Worm (Caenorhabditis elegans) whole organism, early embryonic: ENCODE data around the gene bcmo-2.

Experiments
- B0310.2 ChIP-seq: sonication (generic microtip); optimal IDR thresholded peaks from 2 replicates; lab custom pipeline; 2016; ENCODE audit warnings: mild to moderate bottlenecking, missing genetic modification characterization, missing compliant biosample characterization
- F13C5.2 ChIP-seq: sonication (generic microtip); optimal IDR thresholded peaks from 2 replicates; lab custom pipeline; 2017; ENCODE audit warnings: mild to moderate bottlenecking, missing genetic modification characterization, inconsistent platforms, missing compliant biosample characterization
- aly-1 ChIP-seq: sonication (generic microtip); optimal IDR thresholded peaks from 2 replicates; lab custom pipeline; 2016; ENCODE audit warnings: missing genetic modification characterization, missing compliant biosample characterization
- ama-1 ChIP-seq: fragments of 150-350 bp; optimal IDR thresholded peaks from 2 replicates; lab custom pipeline; 2014
- ceh-13 ChIP-seq: fragments of 200-800 bp; sonication (Bioruptor generic); optimal IDR thresholded peaks from 2 replicates; lab custom pipeline; 2018; ENCODE audit warnings: mild to moderate bottlenecking, missing genetic modification characterization, missing compliant biosample characterization
- ceh-36 ChIP-seq: sonication (generic microtip); optimal IDR thresholded peaks from 2 replicates; lab custom pipeline; 2016; ENCODE audit warnings: missing genetic modification characterization, inconsistent platforms, missing compliant biosample characterization
- ets-7 ChIP-seq: sonication (generic microtip); optimal IDR thresholded peaks from 2 replicates; lab custom pipeline; 2016; ENCODE audit warnings: missing genotype, missing genetic modification characterization, missing compliant biosample characterization
- flt-1 ChIP-seq: fragments of 200-800 bp; sonication (Bioruptor generic); IDR thresholded peaks from 2 replicates; pipeline ENCODE4 v1.3.6; 2022; ENCODE audit warnings: missing genetic modification characterization, missing compliant biosample characterization
- hmbx-1 ChIP-seq: sonication (generic microtip); optimal IDR thresholded peaks from 2 replicates; lab custom pipeline; 2016; ENCODE audit warnings: mild to moderate bottlenecking, missing genetic modification characterization, missing compliant biosample characterization
- hmg-4 ChIP-seq: fragments of 200-800 bp; sonication (Bioruptor generic); optimal IDR thresholded peaks from 2 replicates; lab custom pipeline; 2018; ENCODE audit warnings: mild to moderate bottlenecking, missing genetic modification characterization, missing compliant biosample characterization
- hnd-1 ChIP-seq: sonication (generic microtip); optimal IDR thresholded peaks from 2 replicates; lab custom pipeline; 2016; ENCODE audit warnings: missing genetic modification characterization, missing compliant biosample characterization
- pes-1 ChIP-seq: fragments of 200-800 bp; sonication (Bioruptor generic); IDR thresholded peaks from 2 replicates; pipeline ENCODE4 v1.3.6; 2022; ENCODE audit warnings: missing genetic modification reagents, missing genetic modification characterization, missing compliant biosample characterization
- scrt-1 ChIP-seq: fragments of 200-800 bp; sonication (Bioruptor generic); IDR thresholded peaks from 2 replicates; pipeline ENCODE4 v1.3.6; 2022; ENCODE audit warnings: missing genetic modification characterization, missing compliant biosample characterization
- sea-1 ChIP-seq: fragments of 200-800 bp; sonication (Bioruptor generic); conservative IDR thresholded peaks from 2 replicates; pipeline ENCODE4 v1.3.6; 2022; ENCODE audit warnings: missing genetic modification characterization, missing compliant biosample characterization
- tbx-11 ChIP-seq: fragments of 200-800 bp; sonication (Bioruptor generic); IDR thresholded peaks from 2 replicates; pipeline ENCODE4 v1.3.6; 2022; ENCODE audit warnings: missing genetic modification characterization, missing compliant biosample characterization
- tbx-37 ChIP-seq: fragments of 200-800 bp; sonication (Bioruptor generic); conservative IDR thresholded peaks from 2 replicates; pipeline ENCODE4 v1.3.6; 2022; ENCODE audit warnings: missing genetic modification reagents, missing genetic modification characterization, missing compliant biosample characterization
- tra-4 ChIP-seq: sonication (generic microtip); optimal IDR thresholded peaks from 2 replicates; lab custom pipeline; 2017; ENCODE audit warnings: missing genetic modification characterization, missing compliant biosample characterization

Gene bcmo-2

DNA sequence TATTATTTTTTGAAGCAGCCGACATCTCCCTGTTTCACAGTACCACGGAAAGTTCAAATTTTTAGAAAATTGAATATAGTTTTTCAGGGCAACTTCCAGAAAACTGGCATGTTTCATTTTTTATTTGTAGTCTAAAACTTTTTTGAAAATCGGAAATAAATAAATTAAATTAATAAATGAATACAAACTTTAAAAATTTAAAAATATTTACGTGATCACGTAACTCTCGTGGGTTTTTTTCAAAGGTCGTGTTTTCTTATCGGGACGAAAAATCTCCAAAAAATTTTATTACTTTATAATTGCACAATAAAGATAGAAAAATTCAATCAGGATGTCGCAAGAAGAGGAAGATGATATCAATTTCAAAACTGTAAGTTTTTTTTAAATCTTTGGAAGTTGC lies 1.1 kb upstream of the bcmo-2 start, which contains the start of gene F53C3.1:
Gene F53C3.1 (plus strand): TSS at position 301 of the 400 bp plus-strand sequence.
- no peak for TF ChIP-seq ceh-36 (tag; lab: Kevin White, UChicago)
- no peak for TF ChIP-seq tbx-11
- TF ChIP-seq scrt-1 (GFP tag; lab: Robert Waterston, UW), result no peak
- no peak for TF ChIP-seq ets-7 (tag; lab: Kevin White, UChicago)
- no peak for TF ChIP-seq sea-1
- TF ChIP-seq pes-1 (GFP tag; lab: Robert Waterston, UW), result no peak
- no peak for TF ChIP-seq F13C5.2 (tag; lab: Kevin White, UChicago)
- no peak for TF ChIP-seq tra-4
- no peak for TF ChIP-seq tbx-37 (GFP tag; lab: Robert Waterston, UW)

DNA sequence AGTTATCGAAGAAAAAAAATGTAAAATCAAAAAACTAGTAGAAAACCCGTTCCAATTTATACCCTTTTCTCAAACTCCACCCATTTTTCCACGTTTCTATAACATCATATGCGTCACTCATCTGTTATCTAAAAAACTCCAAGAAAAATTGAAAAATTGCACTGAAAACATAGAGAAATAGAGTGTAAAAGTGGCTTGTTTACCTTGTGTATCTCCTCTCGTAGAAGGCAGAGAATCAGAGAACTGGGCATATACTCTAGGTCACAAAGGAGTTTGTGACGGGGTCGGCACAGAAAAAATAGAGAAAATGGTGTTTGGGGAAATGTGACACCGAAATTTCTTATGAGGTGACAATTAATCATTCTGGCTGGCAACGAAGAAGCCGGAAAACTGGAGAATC lies 647 bp upstream of the bcmo-2 start:
- TF ChIP-seq tbx-11, result no peak
- no peak for TF ChIP-seq hnd-1 (tag; lab: Kevin White, UChicago)
- no peak for TF ChIP-seq flt-1 (GFP tag; lab: Robert Waterston, UW)
- no peak for TF ChIP-seq ets-7 (tag; lab: Kevin White, UChicago)
- no peak for TF ChIP-seq tra-4
- TF ChIP-seq ceh-13, result no peak
- TF ChIP-seq pes-1 (GFP tag; lab: Robert Waterston, UW), result no peak
- TF ChIP-seq aly-1 (tag; lab: Kevin White, UChicago), result no peak
- TF ChIP-seq tbx-37 (GFP tag; lab: Robert Waterston, UW), result no peak
- no peak for TF ChIP-seq hmbx-1 (tag; lab: Kevin White, UChicago)
- no peak for TF ChIP-seq scrt-1 (GFP tag; lab: Robert Waterston, UW)

DNA sequence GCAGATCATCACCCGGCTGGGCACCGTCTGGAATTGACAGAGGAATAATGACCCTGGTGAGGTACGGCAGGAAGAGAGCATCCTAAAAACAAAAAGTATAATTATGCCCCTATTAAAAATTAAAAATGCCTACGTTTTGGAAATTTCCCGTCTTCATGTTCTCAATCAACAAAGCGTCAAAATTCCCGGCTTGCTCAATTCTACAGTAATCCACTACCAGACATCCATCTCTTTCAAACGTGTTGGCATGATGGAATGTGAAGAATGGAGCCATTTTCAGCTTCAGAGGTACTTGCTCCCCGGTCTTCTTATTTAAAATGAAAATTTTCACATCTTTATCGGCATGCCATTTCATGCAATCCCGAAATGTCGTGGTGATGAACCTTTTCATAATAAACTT lies 1.3 kb downstream of the bcmo-2 start:
- TF ChIP-seq hnd-1 (tag; lab: Kevin White, UChicago) (no peak), tra-4 (no peak), ceh-36 (tag; lab: Kevin White, UChicago) (no peak), pes-1 (GFP tag; lab: Robert Waterston, UW) (no peak), flt-1 (GFP tag; lab: Robert Waterston, UW) (no peak), hmbx-1 (tag; lab: Kevin White, UChicago) (no peak), scrt-1 (GFP tag; lab: Robert Waterston, UW) (no peak), aly-1 (tag; lab: Kevin White, UChicago) (no peak), F13C5.2 (tag; lab: Kevin White, UChicago) (no peak)

DNA sequence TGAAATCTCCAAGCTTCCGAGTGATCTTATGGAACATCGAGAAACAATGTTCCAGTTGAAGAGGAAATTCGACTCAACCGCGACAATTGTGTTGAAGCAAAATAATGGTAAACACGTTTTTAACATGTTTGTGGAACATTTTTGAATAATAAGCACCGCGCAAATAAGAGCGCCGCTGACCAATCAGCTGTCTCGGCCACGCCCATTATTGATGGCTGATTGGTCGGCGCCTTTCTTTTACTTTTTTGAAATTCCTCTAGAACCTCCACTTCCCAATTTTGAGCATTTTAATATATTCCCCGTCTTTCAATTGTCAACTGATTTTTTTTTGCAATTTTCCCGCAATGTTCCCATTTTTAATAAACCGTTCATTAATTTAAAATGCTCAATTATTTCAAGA lies 2.5 kb downstream of the bcmo-2 start:
- TF ChIP-seq ceh-36 (tag; lab: Kevin White, UChicago) (no peak), hmbx-1 (tag; lab: Kevin White, UChicago) (no peak), F13C5.2 (tag; lab: Kevin White, UChicago) (no peak), flt-1 (GFP tag; lab: Robert Waterston, UW) (no peak), ceh-13 (no peak), B0310.2 (tag; lab: Kevin White, UChicago) (no peak), sea-1 (no peak), pes-1 (GFP tag; lab: Robert Waterston, UW) (no peak), tbx-11 (no peak)

DNA sequence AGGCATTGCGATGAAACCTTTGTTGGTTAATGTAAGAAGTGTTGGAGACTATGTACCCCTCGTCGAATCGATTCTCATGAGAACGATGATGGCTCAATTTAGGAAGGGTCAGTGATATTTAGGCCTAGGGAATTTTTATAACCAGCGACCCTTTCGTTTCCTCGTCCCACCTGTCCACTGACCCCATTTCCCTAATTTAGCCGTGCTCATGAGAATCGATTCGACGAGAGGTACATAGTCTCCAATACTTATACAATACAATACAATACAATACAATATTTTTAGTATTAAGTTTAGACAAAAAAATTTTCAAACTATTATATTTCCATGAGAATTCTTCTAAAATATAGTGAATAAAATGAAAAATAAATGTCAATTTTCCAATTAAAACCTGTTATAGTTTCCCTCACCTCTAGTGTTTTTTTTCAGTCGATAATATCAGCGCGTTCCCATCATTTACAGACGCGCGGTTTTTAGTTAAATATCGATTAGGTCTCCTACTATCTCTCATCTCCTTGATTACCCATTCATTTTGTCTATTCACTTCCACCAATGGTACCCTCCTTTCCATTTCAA lies 3.9 kb downstream of the bcmo-2 start, which contains the start of the genes F53C3.11 and fbxb-103:
Gene F53C3.11 (minus strand): TSS at position 101 of the 576 bp plus-strand sequence.
Gene fbxb-103 (plus strand): TSS at position 526 of the 576 bp plus-strand sequence.
- TF ChIP-seq aly-1 (tag; lab: Kevin White, UChicago) (no peak), scrt-1 (GFP tag; lab: Robert Waterston, UW) (no peak), pes-1 (GFP tag; lab: Robert Waterston, UW) (no peak), B0310.2 (tag; lab: Kevin White, UChicago) (no peak), ceh-36 (tag; lab: Kevin White, UChicago) (no peak), hnd-1 (tag; lab: Kevin White, UChicago) (no peak), tbx-11 (no peak), sea-1 (no peak), F13C5.2 (tag; lab: Kevin White, UChicago) (no peak), tra-4 (no peak), hmg-4 (GFP tag; lab: Kevin White, UChicago) (no peak), tbx-37 (GFP tag; lab: Robert Waterston, UW) (no peak), hmbx-1 (tag; lab: Kevin White, UChicago) (no peak), ama-1 (lab: Kevin White, UChicago) (no peak), ets-7 (tag; lab: Kevin White, UChicago) (no peak), ceh-13 (no peak), flt-1 (GFP tag; lab: Robert Waterston, UW) (no peak)

DNA sequence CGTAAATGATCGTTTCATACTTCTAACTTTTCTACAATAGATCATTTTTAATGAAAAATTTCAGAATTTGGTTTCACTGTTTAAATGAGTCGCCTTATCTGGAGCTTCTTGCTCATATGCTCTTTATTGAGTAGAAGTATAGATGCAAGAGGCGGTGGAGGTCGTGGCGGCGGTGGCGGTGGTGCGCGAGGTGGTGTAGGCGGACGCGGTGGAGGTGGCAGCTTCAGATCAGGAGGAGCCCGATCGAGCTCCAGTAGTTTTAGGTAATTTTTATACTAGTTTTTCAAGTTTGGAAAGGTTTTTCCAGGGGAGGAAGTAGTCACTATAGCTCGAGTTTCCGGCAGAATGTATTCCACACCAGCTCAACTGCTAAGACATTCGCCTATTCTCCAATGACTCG lies 7.8 kb downstream of the bcmo-2 start, which contains the start of gene F53C3.3:
Gene F53C3.3 (plus strand): TSS at position 59 of the 400 bp plus-strand sequence.
- TF ChIP-seq flt-1 (GFP tag; lab: Robert Waterston, UW) (no peak), tra-4 (no peak), hnd-1 (tag; lab: Kevin White, UChicago) (no peak), hmbx-1 (tag; lab: Kevin White, UChicago) (no peak)

DNA sequence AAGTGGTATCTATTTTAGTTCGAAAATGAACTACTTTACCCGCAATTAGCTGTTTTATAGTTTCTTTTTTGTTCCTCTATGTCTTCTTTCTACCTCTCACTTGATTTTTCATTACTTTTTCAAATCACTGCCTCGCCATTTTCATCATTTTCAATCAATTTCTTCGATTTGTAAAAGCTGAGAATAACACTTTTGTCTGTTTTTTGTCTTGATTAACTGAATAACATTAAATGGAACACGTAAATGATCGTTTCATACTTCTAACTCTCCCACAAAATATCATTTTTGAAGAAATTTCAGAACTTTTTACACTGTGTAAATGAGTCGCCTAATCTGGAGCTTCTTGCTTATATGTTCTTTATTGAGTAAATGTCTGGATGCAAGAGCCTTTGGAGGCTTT lies 9.5 kb downstream of the bcmo-2 start, which contains the start of gene F53C3.4:
Gene F53C3.4 (plus strand): TSS at position 301 of the 400 bp plus-strand sequence.
- TF ChIP-seq hmbx-1 (tag; lab: Kevin White, UChicago) (no peak), hnd-1 (tag; lab: Kevin White, UChicago) (no peak), hmg-4 (GFP tag; lab: Kevin White, UChicago) (no peak), tra-4 (no peak), pes-1 (GFP tag; lab: Robert Waterston, UW) (no peak), aly-1 (tag; lab: Kevin White, UChicago) (no peak), scrt-1 (GFP tag; lab: Robert Waterston, UW) (no peak), B0310.2 (tag; lab: Kevin White, UChicago) (no peak), ceh-13 (no peak), tbx-37 (GFP tag; lab: Robert Waterston, UW) (no peak), sea-1 (no peak), tbx-11 (no peak), flt-1 (GFP tag; lab: Robert Waterston, UW) (no peak), ama-1 (lab: Kevin White, UChicago) (no peak), ets-7 (tag; lab: Kevin White, UChicago) (no peak)
